Worm (Caenorhabditis elegans) whole organism, L1 larva: ENCODE results near the gene col-3.
A peak's percentile ranks its signal among the peaks of the same experiment; 100 is the strongest.

ENCODE experiments used
- C04F5.9 ChIP-seq: sonication (generic microtip); optimal IDR thresholded peaks from 2 replicates; lab custom pipeline; 2016; ENCODE audit warnings: missing genetic modification characterization, missing compliant biosample characterization
- Y116A8C.19 ChIP-seq: sonication (generic microtip); optimal IDR thresholded peaks from 2 replicates; lab custom pipeline; 2016; ENCODE audit warnings: missing compliant biosample characterization, missing genetic modification characterization, borderline replicate concordance
- blmp-1 ChIP-seq: fragments of 150-350 bp; optimal IDR thresholded peaks from 2 replicates; lab custom pipeline; 2014; ENCODE audit warnings: missing biosample characterization, missing genetic modification characterization
- ceh-82 ChIP-seq, 3 experiments: fragments of 150-350 bp in 1 of 3; sonication (generic microtip) in 2 of 3; optimal IDR thresholded peaks; 2 replicates each; lab custom pipeline; 2014 to 2017; ENCODE audit warnings: missing biosample characterization in 3 of 3, missing genetic modification characterization in 3 of 3
- ceh-90 ChIP-seq: sonication (generic microtip); optimal IDR thresholded peaks from 2 replicates; lab custom pipeline; 2016; ENCODE audit warnings: missing genetic modification characterization, missing compliant biosample characterization
- dpl-1 ChIP-seq, 3 experiments: fragments of 150-350 bp in 2 of 3; sonication (generic microtip) in 1 of 3; optimal IDR thresholded peaks; 2 replicates each; lab custom pipeline; 2014 to 2017; ENCODE audit warnings: missing biosample characterization in 3 of 3, missing genetic modification characterization in 3 of 3, missing genetic modification reagents in 3 of 3
- dsc-1 ChIP-seq: sonication (generic microtip); optimal IDR thresholded peaks from 2 replicates; lab custom pipeline; 2016; ENCODE audit warnings: mild to moderate bottlenecking, missing genetic modification characterization, missing compliant biosample characterization
- efl-1 ChIP-seq, 4 experiments: fragments of 150-350 bp; optimal IDR thresholded peaks in 3 of 4; peaks in 1 of 4; 1 replicate in 1 of 4; 2 replicates in 3 of 4; lab custom pipeline; 2014; ENCODE audit warnings: missing biosample characterization in 2 of 4, missing genetic modification characterization in 2 of 4, missing genetic modification reagents in 2 of 4
- egl-27 ChIP-seq, 2 experiments: fragments of 150-350 bp in 1 of 2; sonication (generic microtip); optimal IDR thresholded peaks; 3 replicates each; lab custom pipeline; 2017 to 2018; ENCODE audit warnings: missing biosample characterization in 2 of 2, missing genetic modification characterization in 2 of 2, missing genetic modification reagents in 2 of 2
- elt-2 ChIP-seq: sonication (generic microtip); optimal IDR thresholded peaks from 2 replicates; lab custom pipeline; 2016; ENCODE audit warnings: missing genetic modification characterization, mild to moderate bottlenecking, inconsistent platforms, missing compliant biosample characterization, missing genetic modification reagents
- elt-3 ChIP-seq, 6 experiments: fragments of 150-350 bp in 1 of 6; sonication (generic microtip); optimal IDR thresholded peaks; 2 replicates each; lab custom pipeline; 2017 to 2018; ENCODE audit warnings: missing biosample characterization in 6 of 6, missing genetic modification characterization in 6 of 6, inconsistent platforms in 1 of 6
- grh-1 ChIP-seq: fragments of 200-800 bp; sonication (Bioruptor generic); IDR thresholded peaks from 2 replicates; pipeline ENCODE4 v1.3.6; 2022; ENCODE audit warnings: missing genetic modification reagents, missing genetic modification characterization, missing compliant biosample characterization
- hlh-4 ChIP-seq: sonication (generic microtip); optimal IDR thresholded peaks from 2 replicates; lab custom pipeline; 2016; ENCODE audit warnings: mild to moderate bottlenecking, missing genetic modification characterization, missing compliant biosample characterization
- hpl-2 ChIP-seq: fragments of 150-350 bp; optimal IDR thresholded peaks from 2 replicates; lab custom pipeline; 2014; ENCODE audit warnings: missing biosample characterization, missing genetic modification reagents, missing genetic modification characterization
- isw-1 ChIP-seq: fragments of 200-800 bp; sonication (Bioruptor generic); IDR thresholded peaks from 2 replicates; pipeline ENCODE4 v1.3.6; 2022; ENCODE audit warnings: missing genetic modification characterization, missing compliant biosample characterization
- jun-1 ChIP-seq: fragments of 150-350 bp; optimal IDR thresholded peaks from 2 replicates; lab custom pipeline; 2014; ENCODE audit warnings: missing biosample characterization, missing genetic modification reagents, missing genetic modification characterization
- lin-13 ChIP-seq: fragments of 150-350 bp; optimal IDR thresholded peaks from 2 replicates; lab custom pipeline; 2014; ENCODE audit warnings: missing biosample characterization, missing genetic modification reagents, missing genetic modification characterization
- lin-14 ChIP-seq: fragments of 200-800 bp; sonication (Bioruptor generic); optimal IDR thresholded peaks from 2 replicates; lab custom pipeline; 2018; ENCODE audit warnings: mild to moderate bottlenecking, missing genetic modification characterization, moderate library complexity, missing compliant biosample characterization
- lin-35 ChIP-seq, 2 experiments: fragments of 150-350 bp; optimal IDR thresholded peaks; 2 replicates each; lab custom pipeline; 2014; ENCODE audit warnings: missing biosample characterization in 2 of 2, missing genetic modification characterization in 2 of 2, missing genetic modification reagents in 2 of 2
- lir-3 ChIP-seq: sonication (generic microtip); optimal IDR thresholded peaks from 2 replicates; lab custom pipeline; 2016; ENCODE audit warnings: mild to moderate bottlenecking, missing genetic modification characterization, moderate library complexity, missing compliant biosample characterization; ENCODE audit not compliant: poor library complexity
- lsy-2 ChIP-seq, 2 experiments: fragments of 150-350 bp; optimal IDR thresholded peaks; 2 replicates each; lab custom pipeline; 2014; ENCODE audit warnings: missing biosample characterization in 2 of 2, missing genetic modification characterization in 2 of 2
- mdl-1 ChIP-seq, 2 experiments: fragments of 150-350 bp; optimal IDR thresholded peaks; 2 replicates each; lab custom pipeline; 2014 to 2017; ENCODE audit warnings: missing biosample characterization in 2 of 2, missing genetic modification characterization in 2 of 2, inconsistent platforms in 1 of 2
- mep-1 ChIP-seq: fragments of 150-350 bp; optimal IDR thresholded peaks from 2 replicates; lab custom pipeline; 2014; ENCODE audit warnings: missing biosample characterization, missing genetic modification characterization
- nhr-19 ChIP-seq: fragments of 200-800 bp; sonication (Bioruptor generic); conservative IDR thresholded peaks from 2 replicates; pipeline ENCODE4 v1.3.6; 2022; ENCODE audit warnings: missing genetic modification characterization, missing compliant biosample characterization
- nhr-20 ChIP-seq: sonication (generic microtip); optimal IDR thresholded peaks from 2 replicates; lab custom pipeline; 2016; ENCODE audit warnings: mild to moderate bottlenecking, missing genetic modification characterization, missing compliant biosample characterization
- nhr-237 ChIP-seq: fragments of 150-350 bp; optimal IDR thresholded peaks from 2 replicates; lab custom pipeline; 2014; ENCODE audit warnings: missing biosample characterization, missing genetic modification characterization
- nhr-28 ChIP-seq: fragments of 150-350 bp; optimal IDR thresholded peaks from 2 replicates; lab custom pipeline; 2014; ENCODE audit warnings: missing biosample characterization, missing genetic modification characterization
- nhr-47 ChIP-seq: sonication (generic microtip); optimal IDR thresholded peaks from 2 replicates; lab custom pipeline; 2016; ENCODE audit warnings: mild to moderate bottlenecking, missing genetic modification characterization, moderate library complexity, missing compliant biosample characterization
- nhr-71 ChIP-seq: sonication (generic microtip); optimal IDR thresholded peaks from 2 replicates; lab custom pipeline; 2016; ENCODE audit warnings: mild to moderate bottlenecking, missing genetic modification characterization, moderate library complexity, missing compliant biosample characterization
- nhr-77 ChIP-seq: fragments of 150-350 bp; optimal IDR thresholded peaks from 2 replicates; lab custom pipeline; 2014; ENCODE audit warnings: missing biosample characterization, missing genetic modification characterization
- nhr-85 ChIP-seq: sonication (generic microtip); peaks from one replicate; lab custom pipeline; 2016; ENCODE audit warnings: missing genetic modification characterization, inconsistent platforms, missing compliant biosample characterization
- nhr-90 ChIP-seq: sonication (generic microtip); optimal IDR thresholded peaks from 2 replicates; lab custom pipeline; 2016; ENCODE audit warnings: mild to moderate bottlenecking, missing genetic modification characterization, missing compliant biosample characterization; ENCODE audit not compliant: poor library complexity
- pag-3 ChIP-seq: sonication (generic microtip); optimal IDR thresholded peaks from 2 replicates; lab custom pipeline; 2017; ENCODE audit warnings: missing genetic modification characterization, mild to moderate bottlenecking, missing compliant biosample characterization, antibody characterized with exemption, borderline replicate concordance; ENCODE audit not compliant: insufficient read depth
- pqm-1 ChIP-seq: sonication (generic microtip); optimal IDR thresholded peaks from 3 replicates; lab custom pipeline; 2017; ENCODE audit warnings: missing biosample characterization, missing genetic modification characterization
- rnt-1 ChIP-seq: sonication (generic microtip); optimal IDR thresholded peaks from 2 replicates; lab custom pipeline; 2016; ENCODE audit warnings: mild to moderate bottlenecking, missing genetic modification characterization, moderate library complexity, missing compliant biosample characterization
- skn-1 ChIP-seq: fragments of 150-350 bp; optimal IDR thresholded peaks from 2 replicates; lab custom pipeline; 2014; ENCODE audit warnings: missing biosample characterization, missing genetic modification characterization
- snpc-4 ChIP-seq: fragments of 150-350 bp; optimal IDR thresholded peaks from 2 replicates; lab custom pipeline; 2014; ENCODE audit warnings: missing biosample characterization, missing genetic modification characterization
- snu-23 ChIP-seq: sonication (generic microtip); optimal IDR thresholded peaks from 2 replicates; lab custom pipeline; 2016; ENCODE audit warnings: missing genetic modification characterization, missing compliant biosample characterization
- sox-4 ChIP-seq: sonication (generic microtip); optimal IDR thresholded peaks from 2 replicates; lab custom pipeline; 2016; ENCODE audit warnings: missing genetic modification characterization, missing compliant biosample characterization
- sup-37 ChIP-seq: fragments of 200-800 bp; sonication (Bioruptor generic); optimal IDR thresholded peaks from 2 replicates; lab custom pipeline; 2018; ENCODE audit warnings: mild to moderate bottlenecking, missing genetic modification characterization, missing compliant biosample characterization
- swsn-7 ChIP-seq: sonication (generic microtip); optimal IDR thresholded peaks from 2 replicates; lab custom pipeline; 2016; ENCODE audit warnings: missing genetic modification characterization, missing compliant biosample characterization
- tbx-2 ChIP-seq: sonication (generic microtip); optimal IDR thresholded peaks from 2 replicates; lab custom pipeline; 2016; ENCODE audit warnings: missing genetic modification characterization, missing compliant biosample characterization
- unc-130 ChIP-seq: fragments of 150-350 bp; optimal IDR thresholded peaks from 2 replicates; lab custom pipeline; 2017; ENCODE audit warnings: missing biosample characterization, missing genetic modification characterization, inconsistent platforms
- unc-86 ChIP-seq: sonication (generic microtip); optimal IDR thresholded peaks from 2 replicates; lab custom pipeline; 2016; ENCODE audit warnings: missing genetic modification characterization, missing compliant biosample characterization
- unc-98 ChIP-seq: fragments of 200-800 bp; sonication (Bioruptor generic); IDR thresholded peaks from 2 replicates; pipeline ENCODE4 v1.3.6; 2022; ENCODE audit warnings: missing genetic modification characterization, missing compliant biosample characterization
- vab-15 ChIP-seq: sonication (generic microtip); optimal IDR thresholded peaks from 2 replicates; lab custom pipeline; 2017; ENCODE audit warnings: missing genotype, mild to moderate bottlenecking, missing genetic modification characterization, missing compliant biosample characterization
- xbp-1 ChIP-seq: sonication (generic microtip); optimal IDR thresholded peaks from 2 replicates; lab custom pipeline; 2016; ENCODE audit warnings: missing genetic modification characterization, missing compliant biosample characterization
- ztf-11 ChIP-seq, 2 experiments: sonication (generic microtip); optimal IDR thresholded peaks; 2 replicates each; lab custom pipeline; 2016 to 2017; ENCODE audit warnings: missing genetic modification characterization in 2 of 2, missing biosample characterization in 1 of 2, missing compliant biosample characterization in 1 of 2
- ztf-4 ChIP-seq: fragments of 150-350 bp; optimal IDR thresholded peaks from 2 replicates; lab custom pipeline; 2014; ENCODE audit warnings: missing biosample characterization, missing genetic modification characterization

col-3 gene

DNA sequence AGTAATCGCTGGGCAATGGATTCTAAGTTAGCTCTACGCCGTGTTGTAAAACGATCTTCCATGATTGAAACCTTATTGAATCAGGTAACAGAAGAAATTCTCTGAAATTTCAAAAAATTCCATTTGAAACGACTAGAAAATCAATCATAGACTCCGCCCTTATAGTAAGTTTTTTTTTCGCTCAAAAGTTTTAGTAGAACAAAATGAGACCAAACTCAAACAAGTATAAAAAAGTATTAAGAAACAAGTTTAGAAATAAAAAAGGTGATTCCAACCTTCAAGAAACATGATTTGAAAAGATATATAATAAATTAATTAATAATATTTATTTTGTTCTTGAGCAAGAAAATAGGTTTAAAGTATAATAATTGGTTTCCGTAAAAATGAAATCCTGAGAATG lies 46.5 kb upstream of the col-3 start, which contains the start of gene C33D9.6:
C33D9.6 (minus strand) TSS at position 101 of the 400 bp plus-strand sequence.
- TF ChIP-seq unc-98 (GFP tag; lab: Robert Waterston, UW) = no peak
- no peak for TF ChIP-seq xbp-1
- no peak for TF ChIP-seq lin-14 (GFP tag; lab: Kevin White, UChicago)
- TF ChIP-seq lin-35 (GFP tag; optimal IDR thresholded peaks at IDR 0.05; lab: Kevin White, UChicago) = no peak

- TF ChIP-seq nhr-77 (tag; lab: Kevin White, UChicago) (peak; percentile 75), lin-14 (GFP tag; lab: Kevin White, UChicago) (peak; percentile 97), nhr-19 (GFP tag; lab: Robert Waterston, UW) (peak; percentile 62), ztf-11 (tag; optimal IDR thresholded peaks at IDR 0.05; lab: Kevin White, UChicago) (peak in 1 of 2 experiments; percentile 31), unc-86 (tag; lab: Kevin White, UChicago) (peak; percentile 49), lsy-2 (tag; optimal IDR thresholded peaks at IDR 0.05; lab: Kevin White, UChicago) (peak; percentile 71 to 83), ceh-90 (tag; lab: Kevin White, UChicago) (no peak), unc-130 (no peak), grh-1 (no peak), blmp-1 (tag; lab: Kevin White, UChicago) (peak; percentile 95), swsn-7 (tag; lab: Kevin White, UChicago) (peak; percentile 56), nhr-71 (peak; percentile 86), ceh-82 (tag; optimal IDR thresholded peaks at IDR 0.05; lab: Kevin White, UChicago) (peak; percentile 7 to 70 (median 18)), snu-23 (GFP tag; lab: Kevin White, UChicago) (peak; percentile 84), dpl-1 (GFP tag; optimal IDR thresholded peaks at IDR 0.05; lab: Kevin White, UChicago) (peak; percentile 40 to 59 (median 53)), nhr-85 (peak; percentile 99), ztf-4 (peak; percentile 47), C04F5.9 (no peak), efl-1 (optimal IDR thresholded peaks at IDR 0.05; lab: Kevin White, UChicago) (peak; percentile 68 to 70), efl-1 (GFP tag; optimal IDR thresholded peaks at IDR 0.05 in 1 of 2; lab: Kevin White, UChicago) (peak; percentile 32 to 94), jun-1 (tag; lab: Kevin White, UChicago) (peak; percentile 75), nhr-28 (tag; lab: Kevin White, UChicago) (no peak), nhr-237 (tag; lab: Kevin White, UChicago) (peak; percentile 32), hpl-2 (peak; percentile 46), egl-27 (tag; optimal IDR thresholded peaks at IDR 0.05; lab: Kevin White, UChicago) (peak; percentile 28 to 56), sox-4 (tag; lab: Kevin White, UChicago) (no peak), nhr-20 (tag; lab: Kevin White, UChicago) (peak; percentile 81), xbp-1 (peak; percentile 61), mep-1 (tag; lab: Kevin White, UChicago) (peak; percentile 80), Y116A8C.19 (no peak), vab-15 (no peak), pqm-1 (tag; lab: Kevin White, UChicago) (no peak), elt-3 (tag; optimal IDR thresholded peaks at IDR 0.05; lab: Kevin White, UChicago) (peak in 2 of 6 experiments; percentile 35 to 56), elt-2 (peak; percentile 43), tbx-2 (tag; lab: Kevin White, UChicago) (peak; percentile 58), snpc-4 (tag; lab: Kevin White, UChicago) (peak; percentile 23), rnt-1 (tag; lab: Kevin White, UChicago) (peak; percentile 62), dsc-1 (tag; lab: Kevin White, UChicago) (peak; percentile 27), lin-35 (GFP tag; optimal IDR thresholded peaks at IDR 0.05; lab: Kevin White, UChicago) (peak; percentile 52 to 83), pag-3 (tag; lab: Kevin White, UChicago) (peak; percentile 78), skn-1 (tag; lab: Kevin White, UChicago) (peak; percentile 49), nhr-90 (peak; percentile 63), mdl-1 (tag; optimal IDR thresholded peaks at IDR 0.05; lab: Kevin White, UChicago) (peak in 1 of 2 experiments; percentile 85), isw-1 (GFP tag; lab: Robert Waterston, UW) (peak; percentile 15; the same call in 1 of the 2 replicates), nhr-47 (tag; lab: Kevin White, UChicago) (peak; percentile 68), hlh-4 (tag; lab: Kevin White, UChicago) (no peak), lin-13 (GFP tag; lab: Kevin White, UChicago) (peak; percentile 39), sup-37 (no peak), lir-3 (tag; lab: Kevin White, UChicago) (peak; percentile 30)
Measured at ce11 chrIV:8782172-8782571, 42.4 kb upstream of the col-3 start.
